Worm (Caenorhabditis elegans) whole organism, young adult: ENCODE data around the gene F39G3.2.

Experiments
- F10E7.11 ChIP-seq: sonication (generic microtip); optimal IDR thresholded peaks from 2 replicates; lab custom pipeline; 2017; ENCODE audit warnings: mild to moderate bottlenecking, missing genetic modification characterization, moderate library complexity, missing compliant biosample characterization
- K12H6.12 ChIP-seq: fragments of 200-800 bp; sonication (Bioruptor generic); optimal IDR thresholded peaks from 2 replicates; lab custom pipeline; 2018; ENCODE audit warnings: mild to moderate bottlenecking, missing genetic modification characterization, missing compliant biosample characterization
- Y53F4B.3 ChIP-seq: fragments of 200-800 bp; sonication (Bioruptor generic); IDR thresholded peaks from 2 replicates; pipeline ENCODE4 v1.3.6; 2022; ENCODE audit warnings: missing genetic modification reagents, missing genetic modification characterization, missing compliant biosample characterization
- dpff-1 ChIP-seq: sonication (generic microtip); optimal IDR thresholded peaks from 2 replicates; lab custom pipeline; 2017; ENCODE audit warnings: mild to moderate bottlenecking, missing genetic modification characterization, missing compliant biosample characterization
- lin-35 ChIP-seq, 3 experiments: fragments of 150-350 bp in 2 of 3; sonication (generic microtip) in 1 of 3; optimal IDR thresholded peaks; 2 replicates each; lab custom pipeline; 2014 to 2018; ENCODE audit warnings: missing biosample characterization in 3 of 3, missing genetic modification characterization in 3 of 3, missing genetic modification reagents in 3 of 3
- rpc-1 ChIP-seq, 2 experiments: fragments of 150-350 bp in 1 of 2; sonication (generic microtip) in 1 of 2; optimal IDR thresholded peaks; 2 replicates each; lab custom pipeline; 2014 to 2018; ENCODE audit warnings: missing biosample characterization in 1 of 2, missing genetic modification characterization in 1 of 2, missing genetic modification reagents in 1 of 2, missing genotype in 1 of 2
- snpc-1.3 ChIP-seq: sonication (generic microtip); optimal IDR thresholded peaks from 2 replicates; lab custom pipeline; 2017; ENCODE audit warnings: missing genetic modification characterization, mild to moderate bottlenecking, missing compliant biosample characterization, antibody characterized with exemption, moderate library complexity, missing genotype, missing genetic modification reagents; ENCODE audit not compliant: insufficient read depth
- snpc-4 ChIP-seq, 5 experiments: fragments of 150-350 bp in 1 of 5; sonication (generic microtip) in 4 of 5; optimal IDR thresholded peaks; 2 replicates each; lab custom pipeline; 2014 to 2018; ENCODE audit warnings: missing genetic modification characterization in 5 of 5, missing biosample characterization in 3 of 5, antibody characterized with exemption in 2 of 5, mild to moderate bottlenecking in 2 of 5, missing compliant biosample characterization in 2 of 5, missing genotype in 2 of 5, moderate library complexity in 2 of 5, missing genetic modification reagents in 1 of 5
- tlf-1 ChIP-seq: fragments of 200-800 bp; sonication (Bioruptor generic); optimal IDR thresholded peaks from 2 replicates; lab custom pipeline; 2018; ENCODE audit warnings: mild to moderate bottlenecking, missing genetic modification characterization, missing compliant biosample characterization
- ztf-18 ChIP-seq: sonication (generic microtip); optimal IDR thresholded peaks from 2 replicates; lab custom pipeline; 2016; ENCODE audit warnings: missing genotype, mild to moderate bottlenecking, missing genetic modification characterization, missing compliant biosample characterization

- TF ChIP-seq snpc-4 (GFP tag; optimal IDR thresholded peaks at IDR 0.05; lab: Kevin White, UChicago) (no peak), snpc-4 (tag; optimal IDR thresholded peaks at IDR 0.05; lab: Kevin White, UChicago) (no peak), dpff-1 (no peak), F10E7.11 (tag; lab: Kevin White, UChicago) (no peak), ztf-18 (tag; lab: Kevin White, UChicago) (no peak), snpc-1.3 (tag; lab: Kevin White, UChicago) (no peak), Y53F4B.3 (no peak), lin-35 (GFP tag; optimal IDR thresholded peaks at IDR 0.05; lab: Kevin White, UChicago) (no peak), tlf-1 (no peak), K12H6.12 (tag; lab: Kevin White, UChicago) (no peak), rpc-1 (optimal IDR thresholded peaks at IDR 0.05; lab: Kevin White, UChicago) (no peak), rpc-1 (tag; optimal IDR thresholded peaks at IDR 0.05; lab: Kevin White, UChicago) (no peak)
Measured at ce11 chrV:4720884-4721464, 16.7 kb upstream of the F39G3.2 start.
